Worm (Caenorhabditis elegans): ENCODE measurements around the gene T09F5.2.
A peak's percentile ranks its signal among the peaks of the same experiment; 100 is the strongest.

Gene T09F5.2

DNA sequence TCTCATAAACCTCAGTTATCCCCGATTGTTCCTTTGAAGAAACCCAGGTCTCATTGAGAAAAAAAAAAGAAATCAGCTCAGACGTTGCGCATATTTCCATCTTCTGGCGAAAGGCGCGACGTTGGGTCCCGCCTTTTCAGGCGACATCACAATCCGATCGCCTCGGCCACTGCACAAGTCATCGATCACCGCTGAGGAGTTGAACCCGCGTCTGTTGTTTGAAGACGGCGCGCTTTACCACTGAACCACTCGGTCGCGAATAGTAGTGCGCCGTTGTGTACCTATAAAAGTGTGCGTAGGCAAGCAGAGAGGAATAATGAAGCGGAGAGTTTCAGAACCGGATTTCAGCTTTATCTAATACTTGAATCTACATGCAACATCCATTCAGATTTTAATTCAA lies 40.1 kb downstream of the T09F5.2 start, which contains the start of gene Y75B12B.11 (continued):
- TF ChIP-seq hpl-2 (GFP tag; optimal IDR thresholded peaks at IDR 0.05) = peak; percentile 11
- TF ChIP-seq zag-1 (tag; optimal IDR thresholded peaks at IDR 0.05) = no peak
- TF ChIP-seq snu-23 (GFP tag; optimal IDR thresholded peaks at IDR 0.05) = peak; percentile 78
- peak; percentile 43; the same call in 1 of the 2 replicates for TF ChIP-seq grh-1 (GFP tag; IDR thresholded peaks at IDR 0.05)
- TF ChIP-seq C16A3.4 (tag; optimal IDR thresholded peaks at IDR 0.05) = peak; percentile 69
- TF ChIP-seq nhr-77 (tag; optimal IDR thresholded peaks at IDR 0.05) = peak; percentile 45
- TF ChIP-seq C34B4.2 (tag; optimal IDR thresholded peaks at IDR 0.05) = peak; percentile 29
- TF ChIP-seq lsy-2 (tag; optimal IDR thresholded peaks at IDR 0.05) = peak; percentile 57 to 67
- TF ChIP-seq jun-1 (tag; optimal IDR thresholded peaks at IDR 0.05) = peak; percentile 45
- no peak for TF ChIP-seq nhr-28 (tag; optimal IDR thresholded peaks at IDR 0.05)
- peak; percentile 75 for TF ChIP-seq nhr-90 (tag; optimal IDR thresholded peaks at IDR 0.05; ENCODE audit: poor library complexity)
- TF ChIP-seq dpl-1 (GFP tag; optimal IDR thresholded peaks at IDR 0.05) = peak; percentile 60 to 72 (median 70)

DNA sequence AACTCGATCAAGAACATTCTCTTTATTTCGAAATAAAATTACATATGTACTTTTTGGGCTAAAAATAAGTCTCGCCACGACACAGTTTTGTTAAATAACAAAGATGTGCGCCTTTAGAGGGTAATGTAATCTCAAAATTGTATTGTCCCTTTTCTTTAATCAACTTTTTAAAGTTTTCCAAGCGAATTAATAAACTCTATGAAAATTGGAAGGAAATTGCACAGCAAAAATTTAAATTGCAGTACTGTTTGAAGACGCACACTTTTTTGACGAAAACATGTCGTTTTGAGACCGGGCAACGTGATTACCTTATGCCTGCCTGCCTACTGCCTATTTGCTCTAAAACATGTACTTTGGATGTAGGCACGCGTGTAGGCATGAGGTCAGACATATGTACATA lies 41.2 kb downstream of the T09F5.2 start:
- no peak for TF ChIP-seq fkh-8 (tag; optimal IDR thresholded peaks at IDR 0.05)
- TF ChIP-seq nhr-71 (tag; optimal IDR thresholded peaks at IDR 0.05) = no peak
- no peak for TF ChIP-seq pax-3 (tag; optimal IDR thresholded peaks at IDR 0.05)
- TF ChIP-seq lsy-2 (tag; optimal IDR thresholded peaks at IDR 0.05) = no peak
- no peak for TF ChIP-seq nhr-237 (tag; optimal IDR thresholded peaks at IDR 0.05)
- no peak for TF ChIP-seq efl-1 (optimal IDR thresholded peaks at IDR 0.05)
- TF ChIP-seq efl-1 (GFP tag; optimal IDR thresholded peaks at IDR 0.05 in 1 of 2) = no peak
- TF ChIP-seq blmp-1 (tag; optimal IDR thresholded peaks at IDR 0.05) = no peak
- no peak for TF ChIP-seq elt-3 (tag; optimal IDR thresholded peaks at IDR 0.05)
- TF ChIP-seq nhr-47 (tag; optimal IDR thresholded peaks at IDR 0.05) = no peak
- no peak for TF ChIP-seq nhr-77 (tag; optimal IDR thresholded peaks at IDR 0.05)
- TF ChIP-seq nhr-85 (tag) = no peak
- no peak for TF ChIP-seq mef-2 (tag; optimal IDR thresholded peaks at IDR 0.05)
- TF ChIP-seq hlh-17 (GFP tag; optimal IDR thresholded peaks at IDR 0.05; ENCODE audit: borderline replicate concordance) = no peak
- no peak for TF ChIP-seq unc-62 (GFP tag; optimal IDR thresholded peaks at IDR 0.05)

DNA sequence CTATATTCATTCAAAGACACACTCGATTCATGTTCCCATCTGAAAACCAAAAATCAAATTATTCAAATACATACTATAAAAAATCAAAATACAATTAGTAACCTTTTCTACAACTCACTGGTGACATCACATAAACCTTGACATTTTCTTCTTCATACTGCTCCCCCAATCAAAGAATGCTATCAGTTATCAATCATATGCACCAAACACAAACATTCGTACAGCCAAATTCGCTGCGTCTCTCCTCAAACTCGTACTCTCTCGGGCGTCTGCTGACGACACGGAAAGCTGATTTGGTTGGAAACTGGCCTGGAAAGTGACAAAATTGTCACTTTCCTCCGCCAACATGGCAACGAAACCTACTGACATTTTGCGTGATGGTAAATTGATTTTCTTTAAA lies 41.6 kb downstream of the T09F5.2 start, which contains the start of gene plc-2:
Gene plc-2 (plus strand): TSS at position 196 of the 400 bp plus-strand sequence.
- TF ChIP-seq lin-35 (GFP tag; optimal IDR thresholded peaks at IDR 0.05) = peak in 1 of 2 experiments; percentile 33
- peak; percentile 27 for TF ChIP-seq nhr-85 (tag)
- peak; percentile 55 for TF ChIP-seq elt-2 (tag; optimal IDR thresholded peaks at IDR 0.05)
- TF ChIP-seq efl-1 (optimal IDR thresholded peaks at IDR 0.05) = no peak
- peak in 1 of 2 experiments; percentile 16 for TF ChIP-seq efl-1 (GFP tag; optimal IDR thresholded peaks at IDR 0.05 in 1 of 2)
- TF ChIP-seq nhr-76 (tag; optimal IDR thresholded peaks at IDR 0.05) = no peak

DNA sequence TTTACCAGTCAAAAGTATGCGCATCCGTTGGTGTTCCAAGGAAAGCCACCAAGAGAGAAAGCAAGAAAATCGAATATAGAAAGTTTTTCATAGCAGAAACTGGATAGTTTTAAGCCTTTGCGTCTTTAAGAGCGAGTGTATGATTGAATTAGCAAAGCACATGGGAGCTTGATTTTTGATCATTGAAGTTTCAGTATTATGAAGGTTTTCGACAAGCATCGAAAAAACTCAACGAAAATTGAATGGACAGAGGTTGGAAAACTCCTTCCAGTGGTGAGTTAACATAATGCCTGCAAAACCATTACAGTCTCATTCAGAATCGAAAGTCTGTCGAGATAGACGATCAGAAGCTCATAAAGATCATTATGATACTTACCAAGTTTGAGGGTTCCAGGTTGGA lies 43.1 kb downstream of the T09F5.2 start, which contains the start of gene Y75B12B.13:
Gene Y75B12B.13 (minus strand): TSS at position 101 of the 400 bp plus-strand sequence.
- TF ChIP-seq xbp-1 (tag; optimal IDR thresholded peaks at IDR 0.05) = no peak
- TF ChIP-seq efl-1 (optimal IDR thresholded peaks at IDR 0.05) = no peak
- TF ChIP-seq efl-1 (GFP tag; optimal IDR thresholded peaks at IDR 0.05 in 1 of 2) = peak in 1 of 2 experiments; percentile 51

DNA sequence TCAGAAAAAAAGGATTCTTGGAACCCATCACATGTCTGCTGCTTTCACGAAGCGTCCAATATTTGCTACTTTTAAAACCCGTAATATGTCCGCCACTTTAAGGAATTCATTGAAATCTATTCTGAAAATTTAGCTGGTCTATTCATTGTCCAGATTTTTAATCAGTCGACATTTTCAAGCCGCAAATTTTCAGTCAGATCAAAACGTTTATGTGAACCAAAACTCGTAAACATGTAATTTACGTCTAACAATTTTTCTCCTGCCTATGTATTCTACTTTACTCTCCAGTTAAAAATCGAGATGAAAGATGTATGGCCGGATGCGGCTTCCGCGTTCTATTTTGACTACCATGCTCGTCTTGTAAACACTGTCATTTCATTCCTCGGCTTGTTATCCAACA lies 47.2 kb downstream of the T09F5.2 start, which contains the start of gene srw-1:
Gene srw-1 (plus strand): TSS at position 301 of the 400 bp plus-strand sequence.
- TF ChIP-seq efl-1 (optimal IDR thresholded peaks at IDR 0.05) = no peak
- TF ChIP-seq efl-1 (GFP tag; optimal IDR thresholded peaks at IDR 0.05 in 1 of 2) = no peak
- TF ChIP-seq nhr-20 (tag; optimal IDR thresholded peaks at IDR 0.05) = no peak
- no peak for TF ChIP-seq unc-86 (tag; optimal IDR thresholded peaks at IDR 0.05)
- no peak for TF ChIP-seq aly-2 (tag; optimal IDR thresholded peaks at IDR 0.05)
- TF ChIP-seq unc-62 (GFP tag; optimal IDR thresholded peaks at IDR 0.05) = no peak
- TF ChIP-seq hpl-2 (GFP tag; optimal IDR thresholded peaks at IDR 0.05) = no peak
- no peak for TF ChIP-seq nhr-47 (tag; optimal IDR thresholded peaks at IDR 0.05)
- TF ChIP-seq snu-23 (GFP tag; optimal IDR thresholded peaks at IDR 0.05) = no peak
- no peak for TF ChIP-seq lin-14 (GFP tag; optimal IDR thresholded peaks at IDR 0.05)
- no peak for TF ChIP-seq elt-3 (tag; optimal IDR thresholded peaks at IDR 0.05)
- TF ChIP-seq lin-39 (tag; optimal IDR thresholded peaks at IDR 0.05) = no peak
- no peak for TF ChIP-seq nhr-85 (tag)
- TF ChIP-seq mep-1 (tag; optimal IDR thresholded peaks at IDR 0.05) = no peak
- TF ChIP-seq hlh-17 (GFP tag; optimal IDR thresholded peaks at IDR 0.05; ENCODE audit: borderline replicate concordance) = no peak
